Fruit fly (Drosophila melanogaster): ENCODE results near the gene CG31446.

CG31446 gene

DNA sequence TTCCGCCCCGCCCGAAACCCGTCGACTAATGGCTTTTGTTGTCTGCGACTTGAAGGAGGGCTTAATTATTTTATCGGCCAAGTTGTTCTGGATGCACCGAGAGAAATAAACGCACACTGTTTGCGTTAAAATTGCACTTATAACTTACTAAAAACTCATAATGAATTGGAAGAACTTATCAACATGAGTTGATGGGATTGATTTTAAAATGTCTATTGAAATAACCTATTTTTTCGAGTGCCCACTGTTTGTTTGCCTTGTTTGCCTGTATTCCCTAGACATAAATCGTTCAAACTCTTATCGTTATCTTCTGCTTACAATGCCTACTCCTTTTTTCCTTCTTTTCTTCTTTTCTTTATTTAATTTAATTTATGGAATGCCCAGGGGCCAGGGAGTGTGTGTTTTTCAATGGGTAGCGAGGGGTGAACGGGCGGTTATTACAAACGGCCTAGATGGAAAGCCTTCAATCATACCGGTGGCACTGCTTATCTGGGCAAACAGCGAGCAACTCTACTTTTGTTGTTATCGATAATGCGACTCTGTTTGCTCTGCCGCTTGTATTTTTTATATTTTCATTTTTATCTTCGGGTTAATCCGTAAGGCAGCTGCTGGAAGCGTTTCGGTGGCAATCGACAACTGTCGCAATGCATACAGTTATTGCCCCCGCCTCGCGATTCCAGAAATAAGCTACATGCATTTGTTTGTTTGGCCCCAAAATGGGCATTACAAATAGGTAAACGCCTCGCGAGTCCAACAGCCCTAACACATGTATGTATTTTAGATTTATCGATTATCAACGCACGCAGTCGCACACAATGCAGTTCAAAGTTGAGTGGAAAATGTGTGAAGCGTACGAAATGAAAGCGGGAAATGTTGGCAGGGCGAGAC lies 16.5 kb upstream of the CG31446 start (continued):
- TF ChIP-seq CG6854 (GFP tag; optimal IDR thresholded peaks at IDR 0.05) (no peak), fd59A (GFP tag; optimal IDR thresholded peaks at IDR 0.05) (peak; percentile 32), Eip78C (GFP tag) (peak; percentile 91), Sox102F (GFP tag; optimal IDR thresholded peaks at IDR 0.05) (peak; percentile 17), vri (GFP tag; optimal IDR thresholded peaks at IDR 0.05) (no peak), net (GFP tag; optimal IDR thresholded peaks at IDR 0.05) (peak; percentile 53), spab (GFP tag; optimal IDR thresholded peaks at IDR 0.05) (no peak), CG16779 (tag; optimal IDR thresholded peaks at IDR 0.05) (no peak), Sox15 (GFP tag; optimal IDR thresholded peaks at IDR 0.05) (no peak), CG6163 (GFP tag; IDR thresholded peaks at IDR 0.05) (peak; percentile 77), CG1621 (tag; optimal IDR thresholded peaks at IDR 0.05) (peak; percentile 16), CG11294 (GFP tag; IDR thresholded peaks at IDR 0.05) (no peak), fkh (GFP tag; optimal IDR thresholded peaks at IDR 0.05) (peak; percentile 79), CG11762 (GFP tag; optimal IDR thresholded peaks at IDR 0.05; ENCODE audit: insufficient read depth) (no peak), CG6792 (GFP tag; optimal IDR thresholded peaks at IDR 0.05) (peak; percentile 44), CG9139 (GFP tag; optimal IDR thresholded peaks at IDR 0.05) (peak; percentile 2), CG11902 (GFP tag; optimal IDR thresholded peaks at IDR 0.05) (no peak), lz (GFP tag; optimal IDR thresholded peaks at IDR 0.05) (peak; percentile 25), CG31627 (GFP tag; optimal IDR thresholded peaks at IDR 0.05) (no peak)

DNA sequence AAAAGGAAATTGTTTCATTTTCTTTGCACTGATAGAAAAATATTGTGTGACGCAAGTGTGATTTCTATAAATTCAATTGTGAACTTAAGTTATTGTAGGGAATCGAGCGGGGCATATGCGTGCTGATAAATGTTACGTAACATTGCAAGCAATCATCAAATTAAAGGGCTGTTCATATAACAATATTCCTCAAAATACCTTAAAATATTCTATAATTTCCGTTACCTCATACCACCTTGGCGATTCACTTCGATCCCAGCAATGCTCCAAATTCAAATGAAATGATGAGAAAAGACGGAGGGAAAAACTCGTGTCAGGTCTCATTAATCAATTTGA lies 15.8 kb upstream of the CG31446 start:
- TF ChIP-seq CG6808 (GFP tag; optimal IDR thresholded peaks at IDR 0.05) = no peak
- TF ChIP-seq Sox102F (GFP tag; optimal IDR thresholded peaks at IDR 0.05) = no peak
- no peak for TF ChIP-seq CG3032 (tag; optimal IDR thresholded peaks at IDR 0.05)
- no peak for TF ChIP-seq CG11294 (GFP tag; IDR thresholded peaks at IDR 0.05)
- TF ChIP-seq Hr39 (GFP tag; optimal IDR thresholded peaks at IDR 0.05) = no peak
- no peak for TF ChIP-seq net (GFP tag; optimal IDR thresholded peaks at IDR 0.05)
- TF ChIP-seq spab (GFP tag; optimal IDR thresholded peaks at IDR 0.05) = no peak

DNA sequence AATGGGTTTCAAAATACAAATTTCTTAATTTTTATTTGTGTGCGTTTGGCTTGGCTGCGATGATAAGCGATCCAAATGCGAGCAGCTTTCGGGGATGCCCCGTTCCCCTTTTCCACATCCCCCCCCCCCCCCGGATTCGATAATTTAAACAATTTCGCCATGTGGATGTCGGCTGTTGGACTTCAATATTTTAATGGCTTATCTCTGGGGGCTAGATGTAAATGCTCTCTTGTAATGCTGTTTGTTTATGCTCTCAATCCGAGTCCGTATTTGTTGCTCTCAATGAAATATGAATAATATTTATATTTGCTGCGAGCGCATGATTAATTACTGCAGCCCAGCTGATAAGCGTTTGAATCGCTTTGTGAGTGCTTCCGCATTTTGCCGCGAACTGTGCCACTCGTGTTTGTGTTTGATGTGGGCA lies 15.3 kb upstream of the CG31446 start:
- no peak for TF ChIP-seq CG1621 (tag; optimal IDR thresholded peaks at IDR 0.05)
- TF ChIP-seq CG11294 (GFP tag; IDR thresholded peaks at IDR 0.05) = no peak
- TF ChIP-seq Eip78C (GFP tag) = peak; percentile 41
- peak; percentile 71 for TF ChIP-seq fkh (GFP tag; optimal IDR thresholded peaks at IDR 0.05)
- TF ChIP-seq vri (GFP tag; optimal IDR thresholded peaks at IDR 0.05) = no peak

DNA sequence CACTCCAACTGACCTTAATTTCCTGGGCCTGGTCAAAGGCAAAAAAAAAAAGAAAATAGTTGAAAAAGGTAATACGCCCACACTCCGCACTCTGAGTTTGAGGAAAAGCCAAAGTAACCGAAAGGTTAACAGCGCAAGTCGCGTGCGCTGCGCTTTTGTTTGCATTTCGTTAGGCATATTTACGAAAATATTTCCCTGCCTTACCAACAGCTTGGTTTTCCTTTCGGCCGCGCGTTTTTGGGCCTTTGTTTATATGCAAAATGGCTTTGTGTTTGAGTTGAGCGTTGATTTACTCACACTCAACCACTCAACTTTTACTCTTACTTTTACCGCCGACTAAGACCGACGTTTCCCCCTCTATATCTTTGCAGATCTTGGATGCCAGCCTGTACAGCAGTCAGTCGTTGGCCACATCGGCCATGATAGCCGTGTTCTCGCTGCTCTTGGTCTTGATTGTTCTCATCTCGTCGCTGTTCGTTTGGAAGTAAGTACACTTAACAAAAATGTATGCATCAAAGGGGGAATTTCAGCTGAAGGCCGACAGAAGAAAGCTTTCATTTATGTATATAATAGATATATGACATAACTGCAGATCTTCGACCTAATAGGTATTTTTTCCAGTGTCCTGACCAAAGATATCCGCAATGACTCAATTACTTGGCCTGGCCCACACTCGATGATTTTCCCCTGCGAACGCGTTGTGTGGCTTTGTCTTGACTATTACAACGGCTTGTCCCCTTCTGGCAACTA lies 13.9 kb upstream of the CG31446 start:
- no peak for TF ChIP-seq Sox102F (GFP tag; optimal IDR thresholded peaks at IDR 0.05)
- TF ChIP-seq CG32006 (GFP tag; optimal IDR thresholded peaks at IDR 0.05) = peak; percentile 44
- no peak for TF ChIP-seq ss (GFP tag; optimal IDR thresholded peaks at IDR 0.05)
- TF ChIP-seq Ets21C (GFP tag; optimal IDR thresholded peaks at IDR 0.05) = no peak
- TF ChIP-seq CG4318 (GFP tag; optimal IDR thresholded peaks at IDR 0.05) = no peak
- peak; percentile 1 for TF ChIP-seq pdm3 (GFP tag; optimal IDR thresholded peaks at IDR 0.05)
- TF ChIP-seq svp (GFP tag) = peak; percentile 44
- peak; percentile 57; the same call in 2 of the 3 replicates for TF ChIP-seq CG6163 (GFP tag; IDR thresholded peaks at IDR 0.05)
- TF ChIP-seq CG11902 (GFP tag; optimal IDR thresholded peaks at IDR 0.05) = no peak
- TF ChIP-seq fkh (GFP tag; optimal IDR thresholded peaks at IDR 0.05) = peak; percentile 52
- TF ChIP-seq CG1621 (tag; optimal IDR thresholded peaks at IDR 0.05) = no peak
- TF ChIP-seq spab (GFP tag; optimal IDR thresholded peaks at IDR 0.05) = no peak
- no peak for TF ChIP-seq CG7368 (GFP tag; optimal IDR thresholded peaks at IDR 0.05)
- TF ChIP-seq CG9139 (GFP tag; optimal IDR thresholded peaks at IDR 0.05) = no peak
- no peak for TF ChIP-seq lz (GFP tag; optimal IDR thresholded peaks at IDR 0.05)
- TF ChIP-seq Hr38 (GFP tag; optimal IDR thresholded peaks at IDR 0.05) = no peak
- peak; percentile 58 for TF ChIP-seq Eip78C (GFP tag)
- TF ChIP-seq CG6276 (GFP tag; optimal IDR thresholded peaks at IDR 0.05) = peak; percentile 2
- peak; percentile 37; the same call in 1 of the 3 replicates for TF ChIP-seq CG8119 (GFP tag; IDR thresholded peaks at IDR 0.05)
- TF ChIP-seq Met (GFP tag; optimal IDR thresholded peaks at IDR 0.05) = no peak
- TF ChIP-seq Blimp-1 (GFP tag; optimal IDR thresholded peaks at IDR 0.05) = no peak
- TF ChIP-seq Gug (GFP tag; IDR thresholded peaks at IDR 0.05) = 0 out of 2 replicates have a peak, but pooled peaks have one; percentile 25
- TF ChIP-seq salr (GFP tag; optimal IDR thresholded peaks at IDR 0.05) = no peak
- no peak for TF ChIP-seq acj6 (GFP tag; optimal IDR thresholded peaks at IDR 0.05)
- no peak for TF ChIP-seq fd85E (GFP tag; optimal IDR thresholded peaks at IDR 0.05)
- no peak for TF ChIP-seq Ets96B (tag; optimal IDR thresholded peaks at IDR 0.05)
- peak; percentile 43 for TF ChIP-seq CG3919 (GFP tag; optimal IDR thresholded peaks at IDR 0.05)
- TF ChIP-seq CG11762 (GFP tag; optimal IDR thresholded peaks at IDR 0.05; ENCODE audit: insufficient read depth) = no peak
- no peak for TF ChIP-seq CG3032 (tag; optimal IDR thresholded peaks at IDR 0.05)

Data from whole organism, prepupa.